Fruit fly (Drosophila melanogaster) whole organism, adult: ENCODE results near the gene CG43333.

ENCODE experiments used
- CG1620 ChIP-seq: fragments of 200-800 bp; sonication (Bioruptor generic); optimal IDR thresholded peaks from 2 replicates; lab custom pipeline; 2016; ENCODE audit warnings: missing biosample characterization, missing genetic modification characterization
- CG33017 ChIP-seq: fragments of 200-800 bp; sonication (Bioruptor generic); optimal IDR thresholded peaks from 2 replicates; lab custom pipeline; 2018; ENCODE audit warnings: missing biosample characterization, mild to moderate bottlenecking, missing genetic modification characterization, moderate library complexity
- CG7045 ChIP-seq: fragments of 200-800 bp; sonication (Bioruptor generic); optimal IDR thresholded peaks from 2 replicates; lab custom pipeline; 2017; ENCODE audit warnings: missing biosample characterization, mild to moderate bottlenecking, missing genetic modification characterization
- Clk ChIP-seq: fragments of 200-800 bp; sonication (Bioruptor generic); optimal IDR thresholded peaks from 2 replicates; lab custom pipeline; 2017; ENCODE audit warnings: missing biosample characterization, missing genetic modification characterization
- cnc ChIP-seq, 2 experiments: fragments of >200 bp; optimal IDR thresholded peaks; 2 replicates each; lab custom pipeline; 2017
- kay ChIP-seq: fragments of 200-800 bp; sonication (Bioruptor generic); peaks from one replicate; lab custom pipeline; 2016; ENCODE audit warnings: missing biosample characterization, missing genetic modification characterization, borderline replicate concordance
- ovo ChIP-seq: fragments of 200-800 bp; sonication (Bioruptor generic); optimal IDR thresholded peaks from 2 replicates; lab custom pipeline; 2016; ENCODE audit warnings: missing biosample characterization, missing genetic modification characterization

dm6 chr2L:14207134-14207533 lies 26.6 kb upstream of the CG43333 start:
- no peak for TF ChIP-seq CG33017
- TF ChIP-seq Clk: no peak
- TF ChIP-seq CG1620 (GFP tag; lab: Kevin White, UChicago): no peak
- TF ChIP-seq kay (GFP tag; lab: Kevin White, UChicago): no peak
- TF ChIP-seq CG7045 (GFP tag; lab: Kevin White, UChicago): no peak
- no peak for TF ChIP-seq cnc (optimal IDR thresholded peaks at IDR 0.05; lab: Kevin White, UChicago)
- TF ChIP-seq ovo (GFP tag; lab: Kevin White, UChicago): no peak
